Worm (Caenorhabditis elegans) whole organism, L1 larva: ENCODE data around the gene F10A3.11.

Experiments
- ceh-63 ChIP-seq: fragments of 200-800 bp; sonication (Bioruptor generic); optimal IDR thresholded peaks from 2 replicates; lab custom pipeline; 2018; ENCODE audit warnings: mild to moderate bottlenecking, missing genetic modification characterization, missing compliant biosample characterization
- ceh-82 ChIP-seq, 3 experiments: fragments of 150-350 bp in 1 of 3; sonication (generic microtip) in 2 of 3; optimal IDR thresholded peaks; 2 replicates each; lab custom pipeline; 2014 to 2017; ENCODE audit warnings: missing biosample characterization in 3 of 3, missing genetic modification characterization in 3 of 3
- ceh-88 ChIP-seq: fragments of 200-800 bp; sonication (Bioruptor generic); IDR thresholded peaks from 2 replicates; pipeline ENCODE4 v1.3.6; 2022; ENCODE audit warnings: missing genetic modification characterization, missing compliant biosample characterization
- efl-3 ChIP-seq: fragments of 200-800 bp; sonication (Bioruptor generic); optimal IDR thresholded peaks from 2 replicates; lab custom pipeline; 2018; ENCODE audit warnings: mild to moderate bottlenecking, missing genetic modification characterization, missing compliant biosample characterization
- lin-15B ChIP-seq: fragments of 150-350 bp; sonication (generic microtip); optimal IDR thresholded peaks from 3 replicates; lab custom pipeline; 2014; ENCODE audit warnings: missing biosample characterization, missing genetic modification characterization
- lin-39 ChIP-seq: fragments of 150-350 bp; optimal IDR thresholded peaks from 2 replicates; lab custom pipeline; 2014; ENCODE audit warnings: missing biosample characterization, missing genetic modification reagents, missing genetic modification characterization
- nhr-12 ChIP-seq: sonication (generic microtip); optimal IDR thresholded peaks from 2 replicates; lab custom pipeline; 2017; ENCODE audit warnings: missing biosample characterization, missing genetic modification characterization
- nhr-20 ChIP-seq: sonication (generic microtip); optimal IDR thresholded peaks from 2 replicates; lab custom pipeline; 2016; ENCODE audit warnings: mild to moderate bottlenecking, missing genetic modification characterization, missing compliant biosample characterization
- nhr-237 ChIP-seq: fragments of 150-350 bp; optimal IDR thresholded peaks from 2 replicates; lab custom pipeline; 2014; ENCODE audit warnings: missing biosample characterization, missing genetic modification characterization
- nhr-28 ChIP-seq: fragments of 150-350 bp; optimal IDR thresholded peaks from 2 replicates; lab custom pipeline; 2014; ENCODE audit warnings: missing biosample characterization, missing genetic modification characterization
- skn-1 ChIP-seq: fragments of 150-350 bp; optimal IDR thresholded peaks from 2 replicates; lab custom pipeline; 2014; ENCODE audit warnings: missing biosample characterization, missing genetic modification characterization
- snpc-4 ChIP-seq: fragments of 150-350 bp; optimal IDR thresholded peaks from 2 replicates; lab custom pipeline; 2014; ENCODE audit warnings: missing biosample characterization, missing genetic modification characterization

DNA sequence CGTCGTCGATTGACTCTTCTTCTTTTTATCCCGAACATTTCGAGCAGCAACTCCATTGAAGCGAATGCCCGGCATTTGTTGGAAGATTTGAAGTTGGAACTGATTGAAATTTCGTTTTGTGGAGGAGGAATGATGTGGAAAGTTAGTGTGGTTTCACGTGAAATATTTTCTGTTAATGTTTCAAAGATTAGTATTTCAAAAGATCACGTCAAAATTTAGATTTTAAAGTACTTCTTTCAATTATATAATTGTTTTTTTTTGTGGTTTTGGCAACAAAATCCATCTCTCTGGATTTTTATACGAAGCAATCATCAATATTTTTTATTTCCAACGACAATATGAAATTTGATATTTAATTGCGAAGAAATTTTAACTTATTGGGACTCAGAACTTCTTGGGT lies 25.4 kb upstream of the F10A3.11 start, which contains the start of gene F44G3.7:
- no peak for TF ChIP-seq ceh-88 (GFP tag; lab: Robert Waterston, UW)
- no peak for TF ChIP-seq snpc-4 (tag; lab: Kevin White, UChicago)
- TF ChIP-seq skn-1 (tag; lab: Kevin White, UChicago), result no peak
- TF ChIP-seq nhr-12 (tag; lab: Kevin White, UChicago), result no peak
- TF ChIP-seq ceh-82 (tag; optimal IDR thresholded peaks at IDR 0.05; lab: Kevin White, UChicago), result no peak
- TF ChIP-seq nhr-237 (tag; lab: Kevin White, UChicago), result no peak
- no peak for TF ChIP-seq lin-39 (tag; lab: Kevin White, UChicago)
- no peak for TF ChIP-seq lin-15B (tag; lab: Kevin White, UChicago)
- no peak for TF ChIP-seq nhr-28 (tag; lab: Kevin White, UChicago)
- no peak for TF ChIP-seq efl-3 (GFP tag; lab: Kevin White, UChicago)
- no peak for TF ChIP-seq ceh-63 (GFP tag; lab: Kevin White, UChicago)
- TF ChIP-seq nhr-20 (tag; lab: Kevin White, UChicago), result no peak
